Worm (Caenorhabditis elegans) whole organism, L3 larva: ENCODE results near the gene R01B10.2.

ENCODE experiments used
- egl-5 ChIP-seq: fragments of 150-350 bp; optimal IDR thresholded peaks from 2 replicates; lab custom pipeline; 2017; ENCODE audit warnings: missing biosample characterization, missing genetic modification reagents, missing genetic modification characterization, inconsistent platforms
- fos-1 ChIP-seq: fragments of 150-350 bp; optimal IDR thresholded peaks from 2 replicates; lab custom pipeline; 2014; ENCODE audit warnings: missing biosample characterization, missing genetic modification characterization
- mdl-1 ChIP-seq: fragments of 150-350 bp; optimal IDR thresholded peaks from 2 replicates; lab custom pipeline; 2014; ENCODE audit warnings: missing biosample characterization, missing genetic modification characterization
- nhr-76 ChIP-seq: fragments of 150-350 bp; sonication (generic microtip); optimal IDR thresholded peaks from 5 replicates; lab custom pipeline; 2014; ENCODE audit warnings: missing biosample characterization, missing genetic modification characterization
- tbx-2 ChIP-seq: sonication (generic microtip); optimal IDR thresholded peaks from 2 replicates; lab custom pipeline; 2016; ENCODE audit warnings: mild to moderate bottlenecking, missing genetic modification characterization, missing compliant biosample characterization
- unc-62 ChIP-seq: fragments of 150-350 bp; sonication (generic microtip); optimal IDR thresholded peaks from 4 replicates; lab custom pipeline; 2014; ENCODE audit warnings: missing biosample characterization, missing genetic modification reagents, missing genetic modification characterization
- ztf-4 ChIP-seq: fragments of 150-350 bp; optimal IDR thresholded peaks from 2 replicates; lab custom pipeline; 2014; ENCODE audit warnings: missing biosample characterization, missing genetic modification characterization

DNA sequence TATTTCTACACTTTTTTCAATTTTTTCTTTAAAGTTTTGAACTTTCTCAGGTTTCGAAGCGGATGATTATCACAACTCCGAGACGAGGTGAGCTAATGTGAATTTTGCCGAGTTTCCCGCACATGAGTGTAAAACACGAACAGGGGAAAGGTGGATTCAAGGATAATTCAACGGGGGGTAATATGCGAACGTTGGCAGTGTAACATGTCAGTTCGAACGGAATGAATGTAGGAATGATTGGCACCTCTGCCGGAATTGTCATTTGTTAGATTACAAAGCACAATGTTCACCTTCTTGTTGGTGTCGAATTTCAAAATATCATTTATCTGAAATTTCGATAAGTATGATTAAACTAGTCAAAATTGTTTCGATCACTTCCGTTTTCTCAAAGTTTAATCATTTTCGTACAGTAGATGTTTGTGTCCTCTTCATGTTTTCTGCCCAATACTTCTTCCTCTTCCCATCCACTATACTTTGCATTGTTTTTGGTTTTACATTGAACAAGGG lies 22.3 kb downstream of the R01B10.2 start, which contains the start of gene picc-1:
- no peak for TF ChIP-seq unc-62 (GFP tag; lab: Kevin White, UChicago)
- TF ChIP-seq fos-1: no peak
- no peak for TF ChIP-seq mdl-1 (tag; lab: Kevin White, UChicago)
- TF ChIP-seq ztf-4 (tag; lab: Kevin White, UChicago): no peak
- TF ChIP-seq nhr-76 (tag; lab: Kevin White, UChicago): no peak
- no peak for TF ChIP-seq egl-5 (tag; lab: Kevin White, UChicago)
- no peak for TF ChIP-seq tbx-2 (tag; lab: Kevin White, UChicago)
